Fruit fly (Drosophila melanogaster) whole organism, pupa: ENCODE measurements around the gene CG43220.

Experiments used
- CG10348 ChIP-seq: fragments of 200-800 bp; sonication (Bioruptor generic); IDR thresholded peaks from 2 replicates; pipeline ENCODE4 v1.3.6; 2022; ENCODE audit warnings: missing biosample characterization, missing genetic modification characterization
- CG12605 ChIP-seq: fragments of 200-800 bp; sonication (Bioruptor generic); IDR thresholded peaks from 2 replicates; pipeline ENCODE4 v1.3.6; 2022; ENCODE audit warnings: missing biosample characterization, missing genetic modification characterization
- CG13204 ChIP-seq: fragments of 200-800 bp; sonication (Bioruptor generic); optimal IDR thresholded peaks from 2 replicates; lab custom pipeline; 2018; ENCODE audit warnings: missing biosample characterization, mild to moderate bottlenecking, missing genetic modification characterization, moderate library complexity
- CG14655 ChIP-seq: fragments of 200-800 bp; sonication (Bioruptor generic); optimal IDR thresholded peaks from 3 replicates; lab custom pipeline; 2017; ENCODE audit warnings: mild to moderate bottlenecking, missing biosample characterization, missing genetic modification reagents, missing genetic modification characterization
- CG15710 ChIP-seq: fragments of 200-800 bp; sonication (Bioruptor generic); optimal IDR thresholded peaks from 2 replicates; lab custom pipeline; 2018; ENCODE audit warnings: missing biosample characterization, mild to moderate bottlenecking, missing genetic modification characterization, moderate library complexity
- CG17806 ChIP-seq: fragments of 200-800 bp; sonication (Bioruptor generic); optimal IDR thresholded peaks from 2 replicates; lab custom pipeline; 2018; ENCODE audit warnings: missing biosample characterization, mild to moderate bottlenecking, missing genetic modification characterization, moderate library complexity
- CG32121 ChIP-seq: fragments of 200-800 bp; sonication (Bioruptor generic); IDR thresholded peaks from 2 replicates; pipeline ENCODE4 v1.3.6; 2022; ENCODE audit warnings: missing biosample characterization, missing genetic modification characterization
- CG34367 ChIP-seq: fragments of 200-800 bp; sonication (Bioruptor generic); optimal IDR thresholded peaks from 2 replicates; lab custom pipeline; 2018; ENCODE audit warnings: missing biosample characterization, mild to moderate bottlenecking, missing genetic modification characterization
- CG4496 ChIP-seq: fragments of 200-800 bp; sonication (Bioruptor generic); IDR thresholded peaks from 3 replicates; pipeline ENCODE4 v1.3.6; 2022; ENCODE audit warnings: missing biosample characterization, missing genetic modification characterization
- CG8159 ChIP-seq: fragments of 200-800 bp; sonication (Bioruptor generic); optimal IDR thresholded peaks from 3 replicates; lab custom pipeline; 2018; ENCODE audit warnings: missing biosample characterization, mild to moderate bottlenecking, missing genetic modification characterization, moderate library complexity
- CG8301 ChIP-seq: fragments of 200-800 bp; sonication (Bioruptor generic); optimal IDR thresholded peaks from 2 replicates; lab custom pipeline; 2018; ENCODE audit warnings: missing biosample characterization, mild to moderate bottlenecking, missing genetic modification characterization
- CG9948 ChIP-seq: fragments of 200-800 bp; sonication (Bioruptor generic); optimal IDR thresholded peaks from 2 replicates; lab custom pipeline; 2018; ENCODE audit warnings: missing biosample characterization, mild to moderate bottlenecking, missing genetic modification characterization, moderate library complexity
- D1 ChIP-seq: fragments of 200-800 bp; sonication (Bioruptor generic); optimal IDR thresholded peaks from 2 replicates; lab custom pipeline; 2018; ENCODE audit warnings: missing biosample characterization, mild to moderate bottlenecking, missing genetic modification characterization, moderate library complexity
- EcR ChIP-seq: fragments of 200-800 bp; sonication (Bioruptor generic); optimal IDR thresholded peaks from 3 replicates; lab custom pipeline; 2019; ENCODE audit warnings: missing biosample characterization, missing genetic modification characterization, mild to moderate bottlenecking, moderate library complexity, missing genetic modification reagents
- Pif1A ChIP-seq: fragments of 200-800 bp; sonication (Bioruptor generic); optimal IDR thresholded peaks from 3 replicates; lab custom pipeline; 2016; ENCODE audit warnings: missing biosample characterization, missing genetic modification characterization
- Pif1B ChIP-seq: fragments of 200-800 bp; sonication (Bioruptor generic); optimal IDR thresholded peaks from 3 replicates; lab custom pipeline; 2016; ENCODE audit warnings: missing biosample characterization, missing genetic modification characterization
- Snoo ChIP-seq: fragments of 200-800 bp; sonication (Bioruptor generic); optimal IDR thresholded peaks from 3 replicates; lab custom pipeline; 2017; ENCODE audit warnings: missing biosample characterization, mild to moderate bottlenecking, missing genetic modification characterization, inconsistent platforms
- fd96Ca ChIP-seq: fragments of 200-800 bp; sonication (Bioruptor generic); IDR thresholded peaks from 3 replicates; pipeline ENCODE4 v1.3.6; 2022; ENCODE audit warnings: missing biosample characterization, missing genetic modification characterization
- gl ChIP-seq: fragments of 200-800 bp; sonication (Bioruptor generic); optimal IDR thresholded peaks from 2 replicates; lab custom pipeline; 2018; ENCODE audit warnings: missing biosample characterization, mild to moderate bottlenecking, missing genetic modification characterization
- rn ChIP-seq: fragments of 200-800 bp; sonication (Bioruptor generic); IDR thresholded peaks from 2 replicates; pipeline ENCODE4 v1.3.6; 2022; ENCODE audit warnings: missing biosample characterization, missing genetic modification characterization

CG43220 gene

DNA sequence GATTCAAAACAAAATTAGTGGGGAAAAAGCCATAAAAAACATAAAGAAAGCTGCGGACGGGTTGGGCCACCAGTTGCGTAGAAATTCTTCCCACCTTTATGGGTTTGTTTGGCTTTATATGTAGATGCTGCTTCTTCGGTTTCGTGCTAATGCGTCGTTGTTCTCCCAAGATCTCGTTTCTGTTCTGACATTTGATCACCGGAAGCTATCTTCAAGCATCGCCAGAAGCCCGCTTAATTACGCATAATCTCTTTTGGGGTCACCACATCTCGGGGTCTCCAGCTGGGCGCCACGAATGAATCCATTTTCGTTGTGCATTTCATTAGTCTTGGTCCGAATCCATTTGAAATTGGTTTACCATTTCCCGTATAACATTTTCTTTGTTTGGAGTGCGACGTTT lies 9.4 kb downstream of the CG43220 start:
- TF ChIP-seq gl (tag; lab: Kevin White, UChicago): no peak

dm6 chr2L:17497108-17497507 lies 10.7 kb downstream of the CG43220 start, which contains the start of gene qua:
TSS of gene qua (minus strand) at chr2L:17497208.
- TF ChIP-seq D1 (tag; lab: Kevin White, UChicago) (no peak), CG14655 (peak; percentile 19)

DNA sequence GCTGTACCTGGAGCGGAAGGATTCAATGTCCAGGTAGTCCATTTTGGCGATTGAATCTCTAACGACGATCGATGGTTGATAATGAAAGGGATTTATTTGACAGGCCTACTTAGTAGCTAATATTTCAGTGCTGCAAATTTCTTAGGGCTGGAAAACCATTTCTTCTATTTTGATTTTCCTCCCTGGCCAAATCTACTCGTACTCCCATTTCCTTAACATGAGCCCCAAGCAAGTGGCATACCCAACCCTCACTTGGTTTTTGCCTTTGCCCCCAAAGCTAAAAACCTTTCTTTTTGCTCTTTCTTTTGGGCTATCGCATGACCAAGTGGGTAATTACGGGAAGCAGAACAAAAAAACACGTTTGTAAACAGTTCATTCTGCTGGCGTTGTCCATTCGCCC lies 12.4 kb downstream of the CG43220 start, which contains the start of gene CG15142:
Gene CG15142 (minus strand): TSS at position 101 of the 400 bp plus-strand sequence.
- TF ChIP-seq CG15710 (tag; lab: Kevin White, UChicago) (no peak), Pif1B (GFP tag; lab: Kevin White, UChicago) (no peak), CG34367 (tag; lab: Kevin White, UChicago) (no peak), CG17806 (no peak), CG10348 (GFP tag; lab: Robert Waterston, UW) (no peak), CG12605 (GFP tag; lab: Robert Waterston, UW) (no peak), gl (tag; lab: Kevin White, UChicago) (no peak), rn (no peak)
- TF ChIP-seq, all 21 proteins: peak for 0

- TF ChIP-seq CG8159 (tag; lab: Kevin White, UChicago): no peak
- TF ChIP-seq CG32121 (GFP tag; lab: Robert Waterston, UW): no peak
- TF ChIP-seq CG34367 (tag; lab: Kevin White, UChicago): no peak
- no peak for TF ChIP-seq CG15710 (tag; lab: Kevin White, UChicago)
- no peak for TF ChIP-seq CG9948 (tag; lab: Kevin White, UChicago)
- TF ChIP-seq gl (tag; lab: Kevin White, UChicago): no peak
- TF ChIP-seq CG13204 (GFP tag; lab: Kevin White, UChicago): no peak
- no peak for TF ChIP-seq CG12605 (GFP tag; lab: Robert Waterston, UW)
- TF ChIP-seq CG14655: no peak
- TF ChIP-seq CG10348 (GFP tag; lab: Robert Waterston, UW): no peak
Observed at dm6 chr2L:17500946-17501451, 14.6 kb downstream of the CG43220 start, which contains the start of the genes mEFTs and Dhc36C. TSS of gene mEFTs (minus strand) at chr2L:17501106. TSS of gene Dhc36C (plus strand) at chr2L:17501401.

DNA sequence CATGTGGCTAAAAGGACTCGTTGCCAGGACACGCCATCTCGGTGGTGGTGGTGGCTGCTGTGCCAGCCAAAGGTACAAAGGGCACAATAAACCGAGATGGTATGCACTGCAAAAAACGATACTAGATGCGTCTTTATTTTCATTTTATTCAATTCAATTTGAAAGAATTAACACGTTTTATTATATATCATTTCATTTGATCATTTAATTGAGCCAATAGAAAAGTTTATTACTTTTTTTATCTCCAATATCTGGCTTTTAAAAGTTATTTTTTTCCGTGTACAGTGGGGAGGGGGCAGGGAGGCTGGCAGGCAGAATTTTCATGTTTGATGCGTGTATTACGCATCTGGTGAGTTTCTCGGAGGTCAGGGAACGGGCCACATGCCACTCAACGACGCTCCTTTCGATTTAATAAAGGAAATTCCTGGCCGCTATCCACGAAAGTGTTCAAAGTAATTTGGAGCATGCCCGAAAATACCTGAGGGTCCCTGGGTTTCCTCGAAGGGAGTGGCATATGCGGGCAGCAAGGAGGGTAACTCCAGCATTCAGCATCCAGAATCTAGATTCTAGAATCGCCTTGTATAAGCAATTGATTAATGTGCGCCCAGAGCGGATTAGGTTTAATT lies 27.8 kb downstream of the CG43220 start:
- peak; percentile 19 for TF ChIP-seq Pif1B (GFP tag; lab: Kevin White, UChicago)
- peak; percentile 8 for TF ChIP-seq CG14655
- no peak for TF ChIP-seq CG17806
- TF ChIP-seq Pif1A (GFP tag; lab: Kevin White, UChicago): peak; percentile 25
- peak; percentile 15 for TF ChIP-seq CG34367 (tag; lab: Kevin White, UChicago)
- TF ChIP-seq CG32121 (GFP tag; lab: Robert Waterston, UW): no peak
- no peak for TF ChIP-seq CG4496 (GFP tag; lab: Robert Waterston, UW)
- no peak for TF ChIP-seq fd96Ca
- TF ChIP-seq CG8159 (tag; lab: Kevin White, UChicago): peak; percentile 75
- TF ChIP-seq Snoo (tag; lab: Kevin White, UChicago): no peak
- no peak for TF ChIP-seq CG9948 (tag; lab: Kevin White, UChicago)

DNA sequence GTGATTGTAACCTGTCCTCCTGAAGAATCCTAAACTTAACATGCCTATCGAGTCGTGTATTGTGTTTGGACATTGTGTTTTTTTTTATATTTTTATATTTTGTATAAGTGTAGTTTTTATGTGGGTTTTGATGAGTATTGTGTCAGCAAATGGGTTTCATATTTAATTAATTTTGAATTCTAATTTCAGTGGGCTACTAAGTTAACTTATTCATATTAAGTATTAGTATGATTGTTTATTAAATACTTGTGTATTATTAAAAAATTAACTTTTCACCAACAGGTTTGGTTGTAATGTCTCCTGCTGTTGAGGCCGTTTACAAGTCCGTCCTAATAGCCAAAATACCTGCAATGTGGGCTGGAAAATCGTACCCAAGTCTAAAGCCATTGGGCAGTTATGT lies 38.1 kb downstream of the CG43220 start, which contains the start of gene CG15143:
Gene CG15143 (minus strand): TSS at position 101 of the 400 bp plus-strand sequence.
- TF ChIP-seq CG14655 (no peak), CG13204 (GFP tag; lab: Kevin White, UChicago) (no peak), Pif1A (GFP tag; lab: Kevin White, UChicago) (no peak), D1 (tag; lab: Kevin White, UChicago) (no peak), CG32121 (GFP tag; lab: Robert Waterston, UW) (no peak), CG10348 (GFP tag; lab: Robert Waterston, UW) (no peak), gl (tag; lab: Kevin White, UChicago) (no peak), CG17806 (no peak), Pif1B (GFP tag; lab: Kevin White, UChicago) (no peak), rn (no peak), Snoo (tag; lab: Kevin White, UChicago) (no peak)

- no peak for TF ChIP-seq gl (tag; lab: Kevin White, UChicago)
- TF ChIP-seq CG14655: no peak
- TF ChIP-seq fd96Ca: no peak
- no peak for TF ChIP-seq CG4496 (GFP tag; lab: Robert Waterston, UW)
- no peak for TF ChIP-seq EcR (GFP tag; lab: Kevin White, UChicago)
- no peak for TF ChIP-seq CG10348 (GFP tag; lab: Robert Waterston, UW)
- TF ChIP-seq CG17806: no peak
- no peak for TF ChIP-seq CG13204 (GFP tag; lab: Kevin White, UChicago)
- no peak for TF ChIP-seq rn
- TF ChIP-seq D1 (tag; lab: Kevin White, UChicago): no peak
- no peak for TF ChIP-seq CG9948 (tag; lab: Kevin White, UChicago)
- TF ChIP-seq Snoo (tag; lab: Kevin White, UChicago): no peak
- TF ChIP-seq CG15710 (tag; lab: Kevin White, UChicago): no peak
- no peak for TF ChIP-seq Pif1B (GFP tag; lab: Kevin White, UChicago)
- TF ChIP-seq CG8159 (tag; lab: Kevin White, UChicago): no peak
- no peak for TF ChIP-seq CG8301 (tag; lab: Kevin White, UChicago)
Observed at dm6 chr2L:17529022-17529421, 42.7 kb downstream of the CG43220 start, which contains the start of gene CG15144. TSS of gene CG15144 (minus strand) at chr2L:17529122.
